Worm (Caenorhabditis elegans): ENCODE data around the gene T18D3.5.

- TF ChIP-seq elt-2 (tag; optimal IDR thresholded peaks at IDR 0.05) (peak; percentile 48), rnt-1 (tag; optimal IDR thresholded peaks at IDR 0.05) (peak; percentile 66), zip-5 (tag; optimal IDR thresholded peaks at IDR 0.05) (no peak), K09A11.1 (tag; optimal IDR thresholded peaks at IDR 0.05; ENCODE audit: insufficient read depth) (peak; percentile 21), tbx-2 (tag; optimal IDR thresholded peaks at IDR 0.05) (peak; percentile 79), ceh-9 (tag; optimal IDR thresholded peaks at IDR 0.05) (no peak), ceh-45 (GFP tag; IDR thresholded peaks at IDR 0.05) (no peak), ama-1 (optimal IDR thresholded peaks at IDR 0.05) (no peak), nfya-1 (tag; optimal IDR thresholded peaks at IDR 0.05) (peak; percentile 74), T23F11.4 (GFP tag; optimal IDR thresholded peaks at IDR 0.05) (no peak), dve-1 (tag; optimal IDR thresholded peaks at IDR 0.05) (peak; percentile 14)
These were observed 16.9 kb downstream of the T18D3.5 start, which contains the start of gene atf-6 for ce11 chrX:12480447-12480998.
